Fruit fly (Drosophila melanogaster): ENCODE results near the gene CG18418.
A peak's percentile ranks its signal among the peaks of the same experiment; 100 is the strongest.

CG18418 gene

dm6 chr3L:4689970-4690369, at the start of gene CG18418:
TSS of gene CG18418 (minus strand) at chr3L:4690070.
- TF ChIP-seq D1 (tag; optimal IDR thresholded peaks at IDR 0.05): no peak
- TF ChIP-seq rn (GFP tag; IDR thresholded peaks at IDR 0.05): no peak

DNA sequence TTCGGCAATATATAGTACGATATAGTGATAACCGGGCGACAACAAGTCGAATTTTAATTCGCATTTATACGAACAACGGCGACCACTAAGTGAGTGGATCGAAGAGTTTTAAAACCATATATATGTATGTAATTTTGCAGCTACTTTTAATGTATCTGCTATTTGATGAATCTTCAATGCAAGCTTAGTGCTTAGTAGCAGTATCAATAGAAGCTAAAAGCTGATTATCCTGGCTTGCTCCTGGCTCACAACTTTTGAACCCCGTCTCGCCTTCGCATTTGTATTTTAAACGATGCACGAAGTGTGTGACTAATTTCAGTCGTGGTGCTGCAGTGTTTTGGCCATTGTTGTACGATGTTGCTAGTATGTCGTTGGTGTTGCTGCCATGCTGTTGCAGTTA, 46.8 kb upstream of the CG18418 start:
- TF ChIP-seq CG14655 (GFP tag; optimal IDR thresholded peaks at IDR 0.05) (peak; percentile 14), CG10348 (GFP tag; IDR thresholded peaks at IDR 0.05) (peak; percentile 35; the same call in 1 of the 2 replicates), rn (GFP tag; IDR thresholded peaks at IDR 0.05) (no peak), Ets98B (GFP tag; IDR thresholded peaks at IDR 0.05) (peak; percentile 74), CG32121 (GFP tag; IDR thresholded peaks at IDR 0.05) (peak; percentile 76), gl (tag; optimal IDR thresholded peaks at IDR 0.05) (no peak), CG4496 (GFP tag; IDR thresholded peaks at IDR 0.05) (peak; percentile 60; the same call in 1 of the 3 replicates), fd96Ca (GFP tag; IDR thresholded peaks at IDR 0.05) (peak; percentile 62; the same call in 2 of the 3 replicates)

DNA sequence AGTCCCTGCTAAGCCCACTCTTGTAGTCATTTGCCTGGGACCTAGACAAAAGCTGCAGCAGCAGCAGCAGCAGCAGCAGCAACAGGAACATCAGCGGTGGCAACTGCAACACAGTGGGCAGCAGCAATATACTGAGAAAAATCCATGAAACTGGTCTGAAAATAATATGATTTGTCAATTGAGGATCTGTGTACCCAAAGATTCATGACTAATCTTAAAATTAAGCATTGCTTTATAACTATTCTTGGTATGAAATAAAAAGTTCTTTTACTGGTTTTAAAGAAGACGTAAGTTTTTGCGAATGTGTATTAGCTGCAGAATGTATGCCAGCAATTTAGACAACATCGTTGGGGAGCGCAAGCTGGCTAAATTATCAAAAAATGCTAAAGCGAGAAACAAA, 41.8 kb upstream of the CG18418 start:
- TF ChIP-seq CG13204 (GFP tag; optimal IDR thresholded peaks at IDR 0.05): no peak
- peak; percentile 56 for TF ChIP-seq CG14655 (GFP tag; optimal IDR thresholded peaks at IDR 0.05)
- TF ChIP-seq CG10348 (GFP tag; IDR thresholded peaks at IDR 0.05): no peak
- no peak for TF ChIP-seq Snoo (tag; optimal IDR thresholded peaks at IDR 0.05)
- TF ChIP-seq CG32121 (GFP tag; IDR thresholded peaks at IDR 0.05): no peak
- peak; percentile 48 for TF ChIP-seq CG8159 (tag; optimal IDR thresholded peaks at IDR 0.05)
- peak; percentile 35; the same call in 1 of the 2 replicates for TF ChIP-seq Ets98B (GFP tag; IDR thresholded peaks at IDR 0.05)
- peak; percentile 68 for TF ChIP-seq Pif1A (GFP tag; optimal IDR thresholded peaks at IDR 0.05)
- no peak for TF ChIP-seq D1 (tag; optimal IDR thresholded peaks at IDR 0.05)
- TF ChIP-seq fd96Ca (GFP tag; IDR thresholded peaks at IDR 0.05): no peak
- TF ChIP-seq CG15710 (tag; optimal IDR thresholded peaks at IDR 0.05): peak; percentile 73
- TF ChIP-seq rn (GFP tag; IDR thresholded peaks at IDR 0.05): no peak
- TF ChIP-seq CG17806 (tag; optimal IDR thresholded peaks at IDR 0.05): peak; percentile 65
- TF ChIP-seq Pif1B (GFP tag; optimal IDR thresholded peaks at IDR 0.05): peak; percentile 49
- TF ChIP-seq CG12605 (GFP tag; IDR thresholded peaks at IDR 0.05): peak; percentile 36
- TF ChIP-seq CG9948 (tag; optimal IDR thresholded peaks at IDR 0.05): peak; percentile 71
- peak; percentile 27 for TF ChIP-seq CG8301 (tag; optimal IDR thresholded peaks at IDR 0.05)
- peak; percentile 69 for TF ChIP-seq CG34367 (tag; optimal IDR thresholded peaks at IDR 0.05)
- no peak for TF ChIP-seq gl (tag; optimal IDR thresholded peaks at IDR 0.05)
- TF ChIP-seq EcR (GFP tag; optimal IDR thresholded peaks at IDR 0.05): no peak
- TF ChIP-seq CG4496 (GFP tag; IDR thresholded peaks at IDR 0.05): peak; percentile 69; the same call in 1 of the 3 replicates

dm6 chr3L:4729805-4730204, 39.9 kb upstream of the CG18418 start:
- TF ChIP-seq CG8159 (tag; optimal IDR thresholded peaks at IDR 0.05) (no peak), rn (GFP tag; IDR thresholded peaks at IDR 0.05) (no peak), EcR (GFP tag; optimal IDR thresholded peaks at IDR 0.05) (no peak), CG15710 (tag; optimal IDR thresholded peaks at IDR 0.05) (no peak), CG4496 (GFP tag; IDR thresholded peaks at IDR 0.05) (no peak), CG8301 (tag; optimal IDR thresholded peaks at IDR 0.05) (no peak), CG9948 (tag; optimal IDR thresholded peaks at IDR 0.05) (no peak), Snoo (tag; optimal IDR thresholded peaks at IDR 0.05) (no peak), CG34367 (tag; optimal IDR thresholded peaks at IDR 0.05) (no peak), CG10348 (GFP tag; IDR thresholded peaks at IDR 0.05) (no peak), Pif1B (GFP tag; optimal IDR thresholded peaks at IDR 0.05) (no peak), D1 (tag; optimal IDR thresholded peaks at IDR 0.05) (no peak), CG13204 (GFP tag; optimal IDR thresholded peaks at IDR 0.05) (no peak), Ets98B (GFP tag; IDR thresholded peaks at IDR 0.05) (no peak)

dm6 chr3L:4721886-4722285, 32.0 kb upstream of the CG18418 start:
- TF ChIP-seq fd96Ca (GFP tag; IDR thresholded peaks at IDR 0.05) (peak; percentile 69), CG13204 (GFP tag; optimal IDR thresholded peaks at IDR 0.05) (no peak), CG9948 (tag; optimal IDR thresholded peaks at IDR 0.05) (peak; percentile 76), CG14655 (GFP tag; optimal IDR thresholded peaks at IDR 0.05) (peak; percentile 85), CG8301 (tag; optimal IDR thresholded peaks at IDR 0.05) (peak; percentile 86), D1 (tag; optimal IDR thresholded peaks at IDR 0.05) (peak; percentile 12), Pif1A (GFP tag; optimal IDR thresholded peaks at IDR 0.05) (peak; percentile 68), CG32121 (GFP tag; IDR thresholded peaks at IDR 0.05) (peak; percentile 93), rn (GFP tag; IDR thresholded peaks at IDR 0.05) (peak; percentile 79), Pif1B (GFP tag; optimal IDR thresholded peaks at IDR 0.05) (peak; percentile 72), gl (tag; optimal IDR thresholded peaks at IDR 0.05) (no peak), CG10348 (GFP tag; IDR thresholded peaks at IDR 0.05) (peak; percentile 55; the same call in 1 of the 2 replicates), CG15710 (tag; optimal IDR thresholded peaks at IDR 0.05) (peak; percentile 54), EcR (GFP tag; optimal IDR thresholded peaks at IDR 0.05) (no peak), Snoo (tag; optimal IDR thresholded peaks at IDR 0.05) (no peak), CG4496 (GFP tag; IDR thresholded peaks at IDR 0.05) (peak; percentile 92), CG8159 (tag; optimal IDR thresholded peaks at IDR 0.05) (peak; percentile 68), CG34367 (tag; optimal IDR thresholded peaks at IDR 0.05) (peak; percentile 52), CG17806 (tag; optimal IDR thresholded peaks at IDR 0.05) (peak; percentile 74), Ets98B (GFP tag; IDR thresholded peaks at IDR 0.05) (peak; percentile 91), CG12605 (GFP tag; IDR thresholded peaks at IDR 0.05) (peak; percentile 81)

DNA sequence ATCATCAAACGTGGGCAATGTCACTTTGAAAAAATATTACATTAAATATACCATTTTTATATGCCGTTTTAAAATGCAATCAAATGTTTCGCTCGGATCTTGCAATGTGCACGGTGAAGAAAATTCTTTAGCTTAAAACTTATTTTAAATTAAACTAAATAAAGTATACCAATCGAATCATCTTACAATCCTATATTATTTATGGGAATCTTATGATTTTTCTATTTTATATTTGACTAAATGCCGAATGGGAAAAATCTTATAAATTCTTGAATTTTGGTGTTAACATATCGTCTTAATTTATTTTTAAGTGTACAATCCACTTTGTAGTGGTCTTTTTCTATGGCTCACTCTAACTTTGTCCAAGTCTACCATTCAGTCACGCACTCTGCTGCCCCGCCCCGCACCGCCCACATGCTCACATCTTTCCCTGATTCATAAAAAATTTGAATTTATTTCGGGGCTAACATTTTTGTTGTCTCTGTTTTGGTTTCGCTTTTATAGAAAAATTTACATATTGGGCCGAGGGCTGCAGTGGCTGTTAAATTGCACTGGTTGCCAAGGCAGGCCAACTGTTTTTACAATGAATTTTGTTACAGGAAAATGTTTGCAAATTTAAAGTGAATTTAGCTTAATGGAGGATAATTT, 30.8 kb upstream of the CG18418 start:
- TF ChIP-seq CG4496 (GFP tag; IDR thresholded peaks at IDR 0.05) (no peak), D1 (tag; optimal IDR thresholded peaks at IDR 0.05) (no peak), CG8301 (tag; optimal IDR thresholded peaks at IDR 0.05) (peak; percentile 44), Snoo (tag; optimal IDR thresholded peaks at IDR 0.05) (no peak), Ets98B (GFP tag; IDR thresholded peaks at IDR 0.05) (no peak), CG17806 (tag; optimal IDR thresholded peaks at IDR 0.05) (no peak), CG14655 (GFP tag; optimal IDR thresholded peaks at IDR 0.05) (peak; percentile 33), CG13204 (GFP tag; optimal IDR thresholded peaks at IDR 0.05) (no peak), Pif1A (GFP tag; optimal IDR thresholded peaks at IDR 0.05) (no peak)
